Fruit fly (Drosophila melanogaster) whole organism, embryonic: ENCODE measurements around the gene mino.

Experiments
- Antp ChIP-seq: fragments of 200-800 bp; sonication (Bioruptor generic); optimal IDR thresholded peaks from 3 replicates; lab custom pipeline; 2016; ENCODE audit warnings: missing biosample characterization, missing genetic modification characterization
- Atf6 ChIP-seq: fragments of 200-800 bp; sonication (Bioruptor generic); IDR thresholded peaks from 2 replicates; pipeline ENCODE4 v1.3.6; 2022; ENCODE audit warnings: missing biosample characterization, missing genetic modification characterization
- CG1024 ChIP-seq: fragments of 200-800 bp; sonication (Bioruptor generic); IDR thresholded peaks from 2 replicates; pipeline ENCODE4 v1.3.6; 2022; ENCODE audit warnings: missing biosample characterization, missing genetic modification characterization
- CG10267 ChIP-seq: fragments of 200-800 bp; sonication (Bioruptor generic); optimal IDR thresholded peaks from 2 replicates; lab custom pipeline; 2018; ENCODE audit warnings: missing biosample characterization, mild to moderate bottlenecking, missing genetic modification characterization, moderate library complexity
- CG10431 ChIP-seq: fragments of 200-800 bp; sonication (Bioruptor generic); optimal IDR thresholded peaks from 3 replicates; lab custom pipeline; 2018; ENCODE audit warnings: missing biosample characterization, mild to moderate bottlenecking, missing genetic modification characterization
- CG10654 ChIP-seq: fragments of 200-800 bp; sonication (Bioruptor generic); optimal IDR thresholded peaks from 2 replicates; lab custom pipeline; 2016; ENCODE audit warnings: missing biosample characterization, missing genetic modification characterization
- CG10979 ChIP-seq: fragments of 200-800 bp; sonication (Bioruptor generic); optimal IDR thresholded peaks from 2 replicates; lab custom pipeline; 2018; ENCODE audit warnings: missing biosample characterization, mild to moderate bottlenecking, missing genetic modification characterization, moderate library complexity
- CG11398 ChIP-seq: fragments of 200-800 bp; sonication (Bioruptor generic); optimal IDR thresholded peaks from 2 replicates; lab custom pipeline; 2016; ENCODE audit warnings: missing biosample characterization, missing genetic modification characterization
- CG11456 ChIP-seq: fragments of 200-800 bp; sonication (Bioruptor generic); IDR thresholded peaks from 3 replicates; pipeline ENCODE4 v1.3.6; 2022; ENCODE audit warnings: missing biosample characterization, missing genetic modification characterization
- CG12071 ChIP-seq: fragments of 200-800 bp; sonication (Bioruptor generic); optimal IDR thresholded peaks from 3 replicates; lab custom pipeline; 2018; ENCODE audit warnings: missing biosample characterization, mild to moderate bottlenecking, missing genetic modification characterization
- CG12769 ChIP-seq: fragments of 200-800 bp; sonication (Bioruptor generic); optimal IDR thresholded peaks from 2 replicates; lab custom pipeline; 2019; ENCODE audit warnings: missing biosample characterization, mild to moderate bottlenecking, missing genetic modification characterization, moderate library complexity
- CG13287 ChIP-seq: fragments of 200-800 bp; sonication (Bioruptor generic); IDR thresholded peaks from 2 replicates; pipeline ENCODE4 v1.3.6; 2022; ENCODE audit warnings: missing biosample characterization, missing genetic modification characterization; ENCODE audit not compliant: partially characterized antibody
- CG13296 ChIP-seq: fragments of 200-800 bp; sonication (Bioruptor generic); optimal IDR thresholded peaks from 3 replicates; lab custom pipeline; 2018; ENCODE audit warnings: missing biosample characterization, mild to moderate bottlenecking, missing genetic modification characterization
- CG13424 ChIP-seq: fragments of 200-800 bp; sonication (Bioruptor generic); optimal IDR thresholded peaks from 2 replicates; lab custom pipeline; 2019; ENCODE audit warnings: missing biosample characterization, mild to moderate bottlenecking, missing genetic modification characterization, moderate library complexity
- CG13775 ChIP-seq: fragments of 200-800 bp; sonication (Bioruptor generic); optimal IDR thresholded peaks from 3 replicates; lab custom pipeline; 2017; ENCODE audit warnings: missing biosample characterization, mild to moderate bottlenecking, missing genetic modification characterization
- CG14710 ChIP-seq: fragments of 200-800 bp; sonication (Bioruptor generic); optimal IDR thresholded peaks from 3 replicates; lab custom pipeline; 2019; ENCODE audit warnings: missing biosample characterization, mild to moderate bottlenecking, missing genetic modification characterization, moderate library complexity
- CG14965 ChIP-seq: fragments of 200-800 bp; sonication (Bioruptor generic); optimal IDR thresholded peaks from 2 replicates; lab custom pipeline; 2016; ENCODE audit warnings: missing biosample characterization, missing genetic modification characterization, borderline replicate concordance
- CG16779 ChIP-seq: fragments of 200-800 bp; sonication (Bioruptor generic); IDR thresholded peaks from 2 replicates; pipeline ENCODE4 v1.3.6; 2022; ENCODE audit warnings: missing biosample characterization, missing genetic modification characterization
- CG17186 ChIP-seq: fragments of 200-800 bp; sonication (Bioruptor generic); optimal IDR thresholded peaks from 3 replicates; lab custom pipeline; 2017; ENCODE audit warnings: missing biosample characterization, missing genetic modification reagents, missing genetic modification characterization
- CG17385 ChIP-seq: fragments of 200-800 bp; sonication (Bioruptor generic); optimal IDR thresholded peaks from 3 replicates; lab custom pipeline; 2018; ENCODE audit warnings: missing biosample characterization, mild to moderate bottlenecking, missing genetic modification characterization
- CG17612 ChIP-seq: fragments of 200-800 bp; sonication (Bioruptor generic); IDR thresholded peaks from 2 replicates; pipeline ENCODE4 v1.3.6; 2022; ENCODE audit warnings: missing biosample characterization, missing genetic modification characterization
- CG1792 ChIP-seq: fragments of 200-800 bp; sonication (Bioruptor generic); optimal IDR thresholded peaks from 2 replicates; lab custom pipeline; 2016; ENCODE audit warnings: missing biosample characterization, missing genetic modification characterization
- CG2116 ChIP-seq: fragments of 200-800 bp; sonication (Bioruptor generic); optimal IDR thresholded peaks from 3 replicates; lab custom pipeline; 2018; ENCODE audit warnings: missing biosample characterization, mild to moderate bottlenecking, missing genetic modification characterization
- CG2129 ChIP-seq: fragments of 200-800 bp; sonication (Bioruptor generic); IDR thresholded peaks from 2 replicates; pipeline ENCODE4 v1.3.6; 2022; ENCODE audit warnings: missing biosample characterization, missing genetic modification characterization; ENCODE audit not compliant: partially characterized antibody
- CG2875 ChIP-seq: fragments of 200-800 bp; sonication (Bioruptor generic); optimal IDR thresholded peaks from 2 replicates; lab custom pipeline; 2017; ENCODE audit warnings: missing biosample characterization, mild to moderate bottlenecking, missing genetic modification characterization, missing genetic modification reagents
- CG31441 ChIP-seq: fragments of 200-800 bp; sonication (Bioruptor generic); IDR thresholded peaks from 2 replicates; pipeline ENCODE4 v1.3.6; 2022; ENCODE audit warnings: missing biosample characterization, missing genetic modification characterization
- CG4424 ChIP-seq: fragments of 200-800 bp; sonication (Bioruptor generic); optimal IDR thresholded peaks from 3 replicates; lab custom pipeline; 2016; ENCODE audit warnings: missing biosample characterization, missing genetic modification characterization
- CG4854 ChIP-seq: fragments of 200-800 bp; sonication (Bioruptor generic); optimal IDR thresholded peaks from 2 replicates; lab custom pipeline; 2016; ENCODE audit warnings: missing biosample characterization, missing genetic modification characterization, inconsistent platforms
- CG6175 ChIP-seq: fragments of 200-800 bp; sonication (Bioruptor generic); IDR thresholded peaks from 3 replicates; pipeline ENCODE4 v1.3.6; 2022; ENCODE audit warnings: missing biosample characterization, missing genetic modification characterization
- CG7271 ChIP-seq: fragments of 200-800 bp; sonication (Bioruptor generic); optimal IDR thresholded peaks from 2 replicates; lab custom pipeline; 2018; ENCODE audit warnings: missing biosample characterization, mild to moderate bottlenecking, missing genetic modification characterization, moderate library complexity
- CG9215 ChIP-seq: fragments of 200-800 bp; sonication (Bioruptor generic); IDR thresholded peaks from 2 replicates; pipeline ENCODE4 v1.3.6; 2022; ENCODE audit warnings: missing biosample characterization, missing genetic modification characterization
- CTCF ChIP-seq: fragments of 200-800 bp; sonication (Bioruptor generic); optimal IDR thresholded peaks from 2 replicates; lab custom pipeline; 2017; ENCODE audit warnings: missing biosample characterization, mild to moderate bottlenecking, missing genetic modification characterization, moderate library complexity
- Ets65A ChIP-seq: fragments of 200-800 bp; sonication (Bioruptor generic); peaks from one replicate; lab custom pipeline; 2016; ENCODE audit warnings: missing biosample characterization, missing genetic modification characterization
- HLH54F ChIP-seq: fragments of 200-800 bp; sonication (Bioruptor generic); optimal IDR thresholded peaks from 3 replicates; lab custom pipeline; 2016; ENCODE audit warnings: missing biosample characterization, missing genetic modification characterization
- Lpt ChIP-seq: fragments of >200 bp; optimal IDR thresholded peaks from 2 replicates; lab custom pipeline; 2018; ENCODE audit warnings: missing biosample characterization, missing genetic modification characterization
- Xbp1 ChIP-seq: fragments of 200-800 bp; sonication (Bioruptor generic); optimal IDR thresholded peaks from 3 replicates; lab custom pipeline; 2016; ENCODE audit warnings: missing biosample characterization, mild to moderate bottlenecking, missing genetic modification characterization
- abd-A ChIP-seq: fragments of 200-800 bp; sonication (Bioruptor generic); optimal IDR thresholded peaks from 3 replicates; lab custom pipeline; 2019; ENCODE audit warnings: missing biosample characterization, mild to moderate bottlenecking, missing genetic modification characterization, moderate library complexity
- crol ChIP-seq: fragments of 200-800 bp; sonication (Bioruptor generic); IDR thresholded peaks from 2 replicates; pipeline ENCODE4 v1.3.6; 2022; ENCODE audit warnings: missing biosample characterization, missing genetic modification characterization
- dmrt99B ChIP-seq: fragments of 200-800 bp; sonication (Bioruptor generic); optimal IDR thresholded peaks from 2 replicates; lab custom pipeline; 2018; ENCODE audit warnings: missing biosample characterization, mild to moderate bottlenecking, missing genetic modification characterization, moderate library complexity
- ewg ChIP-seq: fragments of 200-800 bp; sonication (Bioruptor generic); optimal IDR thresholded peaks from 3 replicates; lab custom pipeline; 2017; ENCODE audit warnings: mild to moderate bottlenecking, missing biosample characterization, missing genetic modification reagents, missing genetic modification characterization
- fd102C ChIP-seq: fragments of 200-800 bp; sonication (Bioruptor generic); optimal IDR thresholded peaks from 2 replicates; lab custom pipeline; 2018; ENCODE audit warnings: missing biosample characterization, mild to moderate bottlenecking, missing genetic modification characterization, moderate library complexity
- inv ChIP-seq: fragments of 200-800 bp; sonication (Bioruptor generic); IDR thresholded peaks from 2 replicates; pipeline ENCODE4 v1.3.6; 2022; ENCODE audit warnings: missing biosample characterization, missing genetic modification characterization; ENCODE audit not compliant: partially characterized antibody
- nerfin-1 ChIP-seq: fragments of 200-800 bp; sonication (Bioruptor generic); optimal IDR thresholded peaks from 3 replicates; lab custom pipeline; 2019; ENCODE audit warnings: missing biosample characterization, mild to moderate bottlenecking, missing genetic modification characterization, moderate library complexity
- pho ChIP-seq: fragments of 200-800 bp; sonication (Bioruptor generic); optimal IDR thresholded peaks from 2 replicates; lab custom pipeline; 2016; ENCODE audit warnings: missing biosample characterization, missing genetic modification characterization
- rib ChIP-seq: fragments of 200-800 bp; sonication (Bioruptor generic); IDR thresholded peaks from 2 replicates; pipeline ENCODE4 v1.3.6; 2022; ENCODE audit warnings: missing biosample characterization, missing genetic modification characterization
- stc ChIP-seq: fragments of 200-800 bp; sonication (Bioruptor generic); IDR thresholded peaks from 2 replicates; pipeline ENCODE4 v1.3.6; 2022; ENCODE audit warnings: missing biosample characterization, missing genetic modification characterization
- tx ChIP-seq: fragments of 200-800 bp; sonication (Bioruptor generic); optimal IDR thresholded peaks from 2 replicates; lab custom pipeline; 2016; ENCODE audit warnings: missing biosample characterization, missing genetic modification characterization
- vvl ChIP-seq: fragments of 200-800 bp; sonication (Bioruptor generic); IDR thresholded peaks from 2 replicates; pipeline ENCODE4 v1.3.6; 2022; ENCODE audit warnings: missing biosample characterization, missing genetic modification characterization
- wdn ChIP-seq: fragments of 200-800 bp; sonication (Bioruptor generic); IDR thresholded peaks from 2 replicates; pipeline ENCODE4 v1.3.6; 2022; ENCODE audit warnings: missing biosample characterization, missing genetic modification characterization
- wek ChIP-seq: fragments of 200-800 bp; sonication (Bioruptor generic); optimal IDR thresholded peaks from 3 replicates; lab custom pipeline; 2018; ENCODE audit warnings: missing biosample characterization, mild to moderate bottlenecking, missing genetic modification characterization, moderate library complexity
- z ChIP-seq: fragments of 200-800 bp; sonication (Bioruptor generic); IDR thresholded peaks from 3 replicates; pipeline ENCODE4 v1.3.6; 2022; ENCODE audit warnings: missing biosample characterization, missing genetic modification characterization

The mino gene

dm6 chr3R:27922673-27923175, 2.3 kb upstream of the mino start, which contains the start of gene RpL4 (continued):
- TF ChIP-seq CG1024 (peak; percentile 83), CG14710 (tag; lab: Kevin White, UChicago) (peak; percentile 76), CG2129 (GFP tag; lab: Robert Waterston, UW) (no peak), CG12071 (GFP tag; lab: Kevin White, UChicago) (peak; percentile 88), CG10267 (tag; lab: Kevin White, UChicago) (peak; percentile 90), wdn (GFP tag; lab: Robert Waterston, UW) (peak; percentile 41; the same call in 1 of the 2 replicates), CG10431 (peak; percentile 93), inv (GFP tag; lab: Robert Waterston, UW) (no peak), vvl (peak; percentile 90), ewg (GFP tag; lab: Kevin White, UChicago) (peak; percentile 85), CG13424 (tag; lab: Kevin White, UChicago) (peak; percentile 60), CG2116 (GFP tag; lab: Kevin White, UChicago) (peak; percentile 99), CG17612 (GFP tag; lab: Robert Waterston, UW) (no peak), CG4424 (GFP tag; lab: Kevin White, UChicago) (peak; percentile 78), CG10979 (tag; lab: Kevin White, UChicago) (peak; percentile 57), CG12769 (no peak), CG13775 (GFP tag; lab: Kevin White, UChicago) (peak; percentile 95), CG14965 (GFP tag; lab: Kevin White, UChicago) (no peak), pho (GFP tag; lab: Kevin White, UChicago) (peak; percentile 77), z (GFP tag; lab: Robert Waterston, UW) (no peak), dmrt99B (tag; lab: Kevin White, UChicago) (peak; percentile 64), HLH54F (peak; percentile 75), wek (peak; percentile 87), rib (GFP tag; lab: Robert Waterston, UW) (no peak), CG13296 (GFP tag; lab: Kevin White, UChicago) (peak; percentile 89), CG31441 (GFP tag; lab: Robert Waterston, UW) (peak; percentile 82), CG1792 (GFP tag; lab: Kevin White, UChicago) (peak; percentile 65), stc (GFP tag; lab: Robert Waterston, UW) (peak; percentile 71), CG2875 (GFP tag; lab: Kevin White, UChicago) (peak; percentile 88), CG4854 (GFP tag; lab: Kevin White, UChicago) (peak; percentile 78), Atf6 (GFP tag; lab: Robert Waterston, UW) (peak; percentile 77), CG13287 (GFP tag; lab: Robert Waterston, UW) (no peak; the same call in 1 of the 2 replicates), abd-A (tag; lab: Kevin White, UChicago) (no peak), CG9215 (no peak), nerfin-1 (peak; percentile 67), crol (GFP tag; lab: Robert Waterston, UW) (peak; percentile 38; the same call in 1 of the 2 replicates), CTCF (peak; percentile 45), Lpt (GFP tag; lab: Kevin White, UChicago) (no peak), CG11456 (peak; percentile 90), CG7271 (tag; lab: Kevin White, UChicago) (peak; percentile 86), CG10654 (GFP tag; lab: Kevin White, UChicago) (peak; percentile 70), Antp (GFP tag; lab: Kevin White, UChicago) (peak; percentile 53), CG6175 (GFP tag; lab: Robert Waterston, UW) (peak; percentile 71), tx (GFP tag; lab: Kevin White, UChicago) (peak; percentile 40), Ets65A (GFP tag; lab: Kevin White, UChicago) (peak; percentile 98), fd102C (peak; percentile 84), Xbp1 (GFP tag; lab: Kevin White, UChicago) (peak; percentile 78), CG17385 (GFP tag; lab: Kevin White, UChicago) (peak; percentile 90), CG16779 (GFP tag; lab: Robert Waterston, UW) (peak; percentile 66; the same call in 1 of the 2 replicates), CG11398 (GFP tag; lab: Kevin White, UChicago) (peak; percentile 81), CG17186 (GFP tag; lab: Kevin White, UChicago) (peak; percentile 56)
